Worm (Caenorhabditis elegans): ENCODE results near the gene nhr-91.

The nhr-91 gene

DNA sequence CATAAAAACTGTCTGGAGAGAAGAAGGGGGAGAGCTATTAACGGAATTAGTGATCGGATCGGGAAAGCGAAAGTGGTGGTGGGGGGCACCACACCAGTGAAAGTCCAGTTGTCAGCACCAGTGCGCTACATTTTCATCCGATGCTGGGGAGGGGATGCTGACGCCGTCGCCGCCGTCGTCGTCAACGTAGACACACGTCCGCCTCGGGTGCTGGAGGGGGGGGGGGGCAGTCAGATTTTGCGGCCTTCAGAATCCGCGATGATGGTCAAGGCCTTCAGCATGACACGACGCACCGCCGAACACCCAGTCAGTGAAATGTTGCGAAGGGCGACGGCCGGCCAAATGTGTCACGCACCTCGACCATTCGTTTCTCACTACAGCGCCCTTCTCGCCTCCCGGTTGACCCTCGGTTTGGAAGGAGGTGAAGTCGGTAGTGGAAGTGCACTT lies 1.2 kb downstream of the nhr-91 start (continued):
- no peak for TF ChIP-seq ztf-22 (GFP tag; optimal IDR thresholded peaks at IDR 0.05)
- peak; percentile 8; the same call in 1 of the 2 replicates for TF ChIP-seq hmg-20 (GFP tag; IDR thresholded peaks at IDR 0.05)
- no peak for TF ChIP-seq sptf-2 (GFP tag; optimal IDR thresholded peaks at IDR 0.05)
- TF ChIP-seq hlh-12 (tag; optimal IDR thresholded peaks at IDR 0.05): no peak
- peak; percentile 34 for TF ChIP-seq chd-7 (tag; optimal IDR thresholded peaks at IDR 0.05)
- no peak for TF ChIP-seq die-1 (tag; optimal IDR thresholded peaks at IDR 0.05)
- TF ChIP-seq F57C9.4 (tag; optimal IDR thresholded peaks at IDR 0.05): no peak
- TF ChIP-seq snpc-3.4 (tag; optimal IDR thresholded peaks at IDR 0.05): no peak
- TF ChIP-seq nhr-27 (tag; optimal IDR thresholded peaks at IDR 0.05): no peak

DNA sequence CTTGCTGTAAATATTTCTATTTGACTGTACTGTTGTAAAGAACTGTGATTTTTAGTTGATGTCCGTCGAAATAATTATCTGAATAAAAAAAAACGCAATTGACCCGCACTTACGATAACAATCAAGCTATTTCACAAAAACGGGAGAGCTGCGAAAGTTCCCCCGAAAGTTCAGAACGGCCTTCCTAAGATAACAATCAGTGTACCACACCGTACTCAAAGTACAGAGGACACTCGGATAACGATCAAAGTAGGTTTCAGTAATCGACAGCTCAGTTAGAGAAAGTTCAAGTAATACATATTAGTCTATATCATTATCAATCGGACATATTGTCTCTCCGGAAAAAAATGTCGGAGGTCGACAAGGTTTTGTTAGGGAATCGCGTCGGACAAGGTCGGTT lies 1.8 kb downstream of the nhr-91 start:
- no peak for TF ChIP-seq aptf-2 (GFP tag; conservative IDR thresholded peaks at IDR 0.05)
- no peak for TF ChIP-seq ztf-6 (GFP tag; IDR thresholded peaks at IDR 0.05)
- TF ChIP-seq fkh-3 (tag; optimal IDR thresholded peaks at IDR 0.05): no peak
- no peak for TF ChIP-seq C17E4.6 (GFP tag; IDR thresholded peaks at IDR 0.05)
- TF ChIP-seq F37B4.10 (GFP tag; IDR thresholded peaks at IDR 0.05): no peak
- no peak for TF ChIP-seq pbrm-1 (GFP tag; IDR thresholded peaks at IDR 0.05)
- TF ChIP-seq bed-2 (GFP tag; IDR thresholded peaks at IDR 0.05): no peak
- TF ChIP-seq snpc-1.1 (tag; optimal IDR thresholded peaks at IDR 0.05; ENCODE audit: insufficient read depth): no peak
- TF ChIP-seq hmg-20 (GFP tag; IDR thresholded peaks at IDR 0.05): no peak

DNA sequence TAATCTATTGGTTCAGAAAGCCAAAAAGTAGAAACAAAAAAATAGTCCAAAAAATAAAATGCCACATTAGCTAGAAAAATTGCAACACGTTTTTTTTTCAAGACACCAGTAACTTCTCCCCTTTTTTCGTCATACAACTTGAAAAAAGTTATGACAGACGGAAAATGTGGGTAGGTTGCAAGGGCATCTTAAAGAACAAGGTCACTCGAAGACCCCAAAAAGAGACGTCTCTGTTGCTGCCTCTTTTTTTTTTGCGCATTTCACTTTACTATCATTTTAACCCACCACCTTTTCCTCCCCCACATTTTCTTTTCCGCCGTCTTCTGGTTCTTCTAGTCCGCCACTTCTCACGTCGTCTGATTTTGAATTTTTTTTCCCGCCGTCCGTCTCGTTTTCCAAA lies 2.9 kb downstream of the nhr-91 start:
- no peak for TF ChIP-seq lin-40 (tag; optimal IDR thresholded peaks at IDR 0.05)
- TF ChIP-seq ztf-6 (GFP tag; IDR thresholded peaks at IDR 0.05): no peak
- no peak for TF ChIP-seq rcor-1 (GFP tag; IDR thresholded peaks at IDR 0.05)
- no peak for TF ChIP-seq B0336.3 (GFP tag; IDR thresholded peaks at IDR 0.05)
- no peak for TF ChIP-seq mel-28 (tag; optimal IDR thresholded peaks at IDR 0.05; ENCODE audit: borderline replicate concordance)
- no peak for TF ChIP-seq B0261.1 (tag; optimal IDR thresholded peaks at IDR 0.05)
- no peak for TF ChIP-seq lir-1 (GFP tag; conservative IDR thresholded peaks at IDR 0.05)
- no peak for TF ChIP-seq ama-1 (optimal IDR thresholded peaks at IDR 0.05)
- no peak for TF ChIP-seq ama-1 (GFP tag; optimal IDR thresholded peaks at IDR 0.05)
- no peak for TF ChIP-seq Y95B8A.8 (GFP tag; IDR thresholded peaks at IDR 0.05)
- no peak for TF ChIP-seq bed-2 (GFP tag; IDR thresholded peaks at IDR 0.05)
- TF ChIP-seq atf-7 (tag; optimal IDR thresholded peaks at IDR 0.05): no peak
- TF ChIP-seq B0019.2 (GFP tag; conservative IDR thresholded peaks at IDR 0.05): no peak
- no peak for TF ChIP-seq F39B2.1 (GFP tag; IDR thresholded peaks at IDR 0.05)
- TF ChIP-seq bed-1 (GFP tag; IDR thresholded peaks at IDR 0.05): no peak
- TF ChIP-seq lsy-27 (tag; optimal IDR thresholded peaks at IDR 0.05; ENCODE audit: borderline replicate concordance, insufficient read depth): no peak
- no peak for TF ChIP-seq akir-1 (GFP tag; optimal IDR thresholded peaks at IDR 0.05)
- no peak for TF ChIP-seq hsf-1 (GFP tag; IDR thresholded peaks at IDR 0.05)

DNA sequence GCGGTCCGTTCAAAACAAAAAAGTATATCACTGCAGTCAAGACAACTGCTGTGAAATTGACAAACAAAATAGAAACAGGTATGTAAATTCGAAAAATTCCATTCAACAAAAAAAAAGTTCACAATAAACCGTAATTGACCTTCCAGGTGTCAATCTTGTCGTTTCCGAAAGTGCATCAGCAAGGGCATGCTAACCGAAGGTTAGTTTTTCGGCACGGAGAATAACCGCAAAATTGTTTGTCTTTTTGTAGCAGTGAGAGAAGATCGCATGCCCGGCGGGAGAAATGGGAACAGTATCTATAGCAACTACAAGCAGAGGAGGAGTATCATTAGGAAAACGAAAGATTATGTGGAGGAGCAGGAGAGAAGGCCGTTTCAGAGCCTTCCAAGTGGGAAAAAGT lies 3.5 kb downstream of the nhr-91 start:
- TF ChIP-seq mes-4 (tag; optimal IDR thresholded peaks at IDR 0.05) (no peak), akir-1 (GFP tag; optimal IDR thresholded peaks at IDR 0.05) (no peak), zim-3 (tag; optimal IDR thresholded peaks at IDR 0.05) (no peak), hmg-1.2 (GFP tag; IDR thresholded peaks at IDR 0.05) (no peak), snpc-1.1 (tag; optimal IDR thresholded peaks at IDR 0.05; ENCODE audit: insufficient read depth) (no peak), dpff-1 (tag; optimal IDR thresholded peaks at IDR 0.05) (no peak), ztf-3 (GFP tag; optimal IDR thresholded peaks at IDR 0.05) (no peak), rec-8 (tag; optimal IDR thresholded peaks at IDR 0.05) (no peak), ceh-40 (GFP tag; IDR thresholded peaks at IDR 0.05) (no peak)

Data from whole organism, young adult.